Fruit fly (Drosophila melanogaster): ENCODE data around the gene Amt.

- TF ChIP-seq CG7045 (GFP tag; optimal IDR thresholded peaks at IDR 0.05) (no peak), cic (GFP tag; optimal IDR thresholded peaks at IDR 0.05) (no peak), bab1 (GFP tag; optimal IDR thresholded peaks at IDR 0.05) (peak; percentile 34), Mnt (GFP tag; optimal IDR thresholded peaks at IDR 0.05) (no peak)
These were observed 31.8 kb upstream of the Amt start for dm6 chr3R:15280619-15281334.
